Fruit fly (Drosophila melanogaster) whole organism, adult: ENCODE data around the gene Pvr.
A peak's percentile ranks its signal among the peaks of the same experiment; 100 is the strongest.

Experiments used
- CG11617 ChIP-seq: fragments of 200-800 bp; sonication (Bioruptor generic); optimal IDR thresholded peaks from 2 replicates; lab custom pipeline; 2017; ENCODE audit warnings: mild to moderate bottlenecking, missing biosample characterization, missing genetic modification reagents, missing genetic modification characterization
- CG12768 ChIP-seq: fragments of 200-800 bp; sonication (Bioruptor generic); optimal IDR thresholded peaks from 2 replicates; lab custom pipeline; 2017; ENCODE audit warnings: missing biosample characterization, missing genetic modification characterization, mild to moderate bottlenecking, moderate library complexity, missing genetic modification reagents
- CG14711 ChIP-seq: fragments of 200-800 bp; sonication (Bioruptor generic); optimal IDR thresholded peaks from 2 replicates; lab custom pipeline; 2018; ENCODE audit warnings: missing biosample characterization, mild to moderate bottlenecking, missing genetic modification characterization, moderate library complexity
- CG1620 ChIP-seq: fragments of 200-800 bp; sonication (Bioruptor generic); optimal IDR thresholded peaks from 2 replicates; lab custom pipeline; 2016; ENCODE audit warnings: missing biosample characterization, missing genetic modification characterization
- CG33017 ChIP-seq: fragments of 200-800 bp; sonication (Bioruptor generic); optimal IDR thresholded peaks from 2 replicates; lab custom pipeline; 2018; ENCODE audit warnings: missing biosample characterization, mild to moderate bottlenecking, missing genetic modification characterization, moderate library complexity
- CG5204 ChIP-seq: fragments of 200-800 bp; sonication (Bioruptor generic); optimal IDR thresholded peaks from 2 replicates; lab custom pipeline; 2016; ENCODE audit warnings: missing biosample characterization, missing genetic modification characterization
- CG7045 ChIP-seq: fragments of 200-800 bp; sonication (Bioruptor generic); optimal IDR thresholded peaks from 2 replicates; lab custom pipeline; 2017; ENCODE audit warnings: missing biosample characterization, mild to moderate bottlenecking, missing genetic modification characterization
- CG7101 ChIP-seq: fragments of 200-800 bp; sonication (Bioruptor generic); optimal IDR thresholded peaks from 2 replicates; lab custom pipeline; 2018; ENCODE audit warnings: missing biosample characterization, mild to moderate bottlenecking, missing genetic modification characterization, moderate library complexity
- Clk ChIP-seq: fragments of 200-800 bp; sonication (Bioruptor generic); optimal IDR thresholded peaks from 2 replicates; lab custom pipeline; 2017; ENCODE audit warnings: missing biosample characterization, missing genetic modification characterization
- Crg-1 ChIP-seq: fragments of 200-800 bp; sonication (Bioruptor generic); optimal IDR thresholded peaks from 2 replicates; lab custom pipeline; 2016; ENCODE audit warnings: missing biosample characterization, missing genetic modification characterization
- Hr96 ChIP-seq: fragments of 200-800 bp; sonication (Bioruptor generic); optimal IDR thresholded peaks from 2 replicates; lab custom pipeline; 2016; ENCODE audit warnings: missing biosample characterization, missing genetic modification characterization
- Mnt ChIP-seq: fragments of 200-800 bp; sonication (Bioruptor generic); optimal IDR thresholded peaks from 2 replicates; lab custom pipeline; 2016; ENCODE audit warnings: missing biosample characterization, mild to moderate bottlenecking, missing genetic modification characterization
- bab1 ChIP-seq: fragments of 200-800 bp; sonication (Bioruptor generic); optimal IDR thresholded peaks from 3 replicates; lab custom pipeline; 2019; ENCODE audit warnings: missing biosample characterization, mild to moderate bottlenecking, missing genetic modification characterization, moderate library complexity
- cic ChIP-seq: fragments of 200-800 bp; sonication (Bioruptor generic); optimal IDR thresholded peaks from 2 replicates; lab custom pipeline; 2017; ENCODE audit warnings: missing biosample characterization, mild to moderate bottlenecking, missing genetic modification characterization, moderate library complexity
- cnc ChIP-seq, 2 experiments: fragments of >200 bp; optimal IDR thresholded peaks; 2 replicates each; lab custom pipeline; 2017
- kay ChIP-seq: fragments of 200-800 bp; sonication (Bioruptor generic); peaks from one replicate; lab custom pipeline; 2016; ENCODE audit warnings: missing biosample characterization, missing genetic modification characterization, borderline replicate concordance
- ovo ChIP-seq: fragments of 200-800 bp; sonication (Bioruptor generic); optimal IDR thresholded peaks from 2 replicates; lab custom pipeline; 2016; ENCODE audit warnings: missing biosample characterization, missing genetic modification characterization
- pad ChIP-seq: fragments of 200-800 bp; sonication (Bioruptor generic); optimal IDR thresholded peaks from 3 replicates; lab custom pipeline; 2017; ENCODE audit warnings: missing biosample characterization, missing genetic modification characterization, mild to moderate bottlenecking, moderate library complexity, missing genetic modification reagents
- tj ChIP-seq: fragments of 200-800 bp; sonication (Bioruptor generic); optimal IDR thresholded peaks from 3 replicates; lab custom pipeline; 2017; ENCODE audit warnings: missing biosample characterization, mild to moderate bottlenecking, missing genetic modification characterization, moderate library complexity
- toe ChIP-seq: fragments of 200-800 bp; sonication (Bioruptor generic); optimal IDR thresholded peaks from 2 replicates; lab custom pipeline; 2016; ENCODE audit warnings: missing biosample characterization, missing genetic modification characterization

The Pvr gene

DNA sequence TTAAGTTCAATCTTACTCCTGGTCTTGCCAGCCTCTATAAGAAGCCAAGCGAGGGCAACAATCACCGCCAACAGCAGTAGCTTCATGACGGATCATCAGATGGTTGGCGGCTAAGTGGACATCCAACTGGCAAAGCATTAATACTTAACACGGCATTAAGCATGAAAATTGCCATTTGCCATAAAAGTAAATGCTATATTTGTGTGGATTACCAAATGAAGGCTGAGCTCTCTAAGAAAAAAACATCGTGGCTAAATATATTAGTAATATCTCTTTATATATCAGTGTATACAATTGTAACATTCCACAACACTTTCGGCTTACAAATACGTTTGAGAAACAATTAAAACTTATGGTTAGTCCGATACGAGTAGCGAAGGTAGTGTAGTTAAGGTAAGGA, 4.2 kb upstream of the Pvr start, which contains the start of gene CG43057:
Gene CG43057 (minus strand): TSS at position 101 of the 400 bp plus-strand sequence.
- TF ChIP-seq CG11617 (GFP tag; lab: Kevin White, UChicago), result no peak
- no peak for TF ChIP-seq Clk (GFP tag; lab: Kevin White, UChicago)
- TF ChIP-seq Crg-1, result no peak
- TF ChIP-seq CG7045 (GFP tag; lab: Kevin White, UChicago), result no peak
- no peak for TF ChIP-seq tj
- TF ChIP-seq ovo, result no peak
- TF ChIP-seq Mnt (GFP tag; lab: Kevin White, UChicago), result no peak
- no peak for TF ChIP-seq Hr96 (GFP tag; lab: Kevin White, UChicago)
- TF ChIP-seq CG12768 (GFP tag; lab: Kevin White, UChicago), result no peak
- TF ChIP-seq CG7101 (tag; lab: Kevin White, UChicago), result no peak
- no peak for TF ChIP-seq toe
- TF ChIP-seq pad, result no peak
- no peak for TF ChIP-seq CG5204 (GFP tag; lab: Kevin White, UChicago)
- TF ChIP-seq cic (GFP tag; lab: Kevin White, UChicago), result no peak
- TF ChIP-seq kay (GFP tag; lab: Kevin White, UChicago), result no peak
- no peak for TF ChIP-seq CG1620 (GFP tag; lab: Kevin White, UChicago)
- no peak for TF ChIP-seq bab1 (GFP tag; lab: Kevin White, UChicago)
- TF ChIP-seq CG33017 (tag; lab: Kevin White, UChicago), result no peak

DNA sequence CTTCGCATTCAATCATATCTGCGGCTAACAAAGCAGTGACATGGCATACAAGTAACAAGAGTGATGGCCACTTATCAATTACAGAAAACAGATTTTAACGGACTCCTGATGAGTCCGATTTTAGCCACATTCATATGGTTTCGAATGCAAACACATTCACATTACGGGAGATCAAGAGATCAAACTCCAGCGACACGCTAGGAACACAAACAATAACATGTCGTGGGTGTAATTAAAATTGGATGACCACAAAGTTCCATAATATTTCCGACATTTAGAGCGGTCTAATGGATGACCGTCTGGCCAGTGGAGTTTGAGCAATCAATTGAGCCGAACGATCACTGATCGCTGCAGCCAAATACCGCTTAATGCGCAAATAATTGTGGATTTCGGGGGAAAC, 2.5 kb upstream of the Pvr start, which contains the start of gene CG14277:
Gene CG14277 (plus strand): TSS at position 301 of the 400 bp plus-strand sequence.
- TF ChIP-seq CG12768 (GFP tag; lab: Kevin White, UChicago) (no peak), CG1620 (GFP tag; lab: Kevin White, UChicago) (no peak), pad (no peak), CG7045 (GFP tag; lab: Kevin White, UChicago) (no peak), ovo (no peak), Clk (GFP tag; lab: Kevin White, UChicago) (no peak), CG7101 (tag; lab: Kevin White, UChicago) (no peak), cic (GFP tag; lab: Kevin White, UChicago) (no peak), kay (GFP tag; lab: Kevin White, UChicago) (no peak), CG14711 (tag; lab: Kevin White, UChicago) (no peak), Crg-1 (no peak), CG33017 (tag; lab: Kevin White, UChicago) (no peak), Hr96 (GFP tag; lab: Kevin White, UChicago) (no peak)

DNA sequence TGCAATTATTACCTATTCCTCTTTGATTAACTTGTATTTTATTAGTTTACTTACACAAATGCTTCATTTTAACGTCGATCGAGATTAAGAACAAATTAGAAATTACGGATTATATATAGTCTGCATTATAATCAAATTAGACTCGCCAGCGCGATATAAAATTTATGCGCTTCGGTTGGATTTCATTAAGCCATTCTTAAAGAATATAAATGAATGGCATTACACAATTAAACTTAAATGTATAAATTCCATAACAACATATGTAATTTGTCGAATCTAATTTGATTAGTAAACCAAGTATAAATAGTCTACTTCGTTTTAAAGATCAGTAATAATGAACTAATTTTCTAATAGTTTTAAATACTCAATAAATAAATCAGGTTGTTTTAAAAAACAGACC, 2.0 kb upstream of the Pvr start, which contains the start of gene Spn28F:
Gene Spn28F (minus strand): TSS at position 101 of the 400 bp plus-strand sequence.
- TF ChIP-seq bab1 (GFP tag; lab: Kevin White, UChicago) (no peak), CG7045 (GFP tag; lab: Kevin White, UChicago) (no peak), CG33017 (tag; lab: Kevin White, UChicago) (no peak)

DNA sequence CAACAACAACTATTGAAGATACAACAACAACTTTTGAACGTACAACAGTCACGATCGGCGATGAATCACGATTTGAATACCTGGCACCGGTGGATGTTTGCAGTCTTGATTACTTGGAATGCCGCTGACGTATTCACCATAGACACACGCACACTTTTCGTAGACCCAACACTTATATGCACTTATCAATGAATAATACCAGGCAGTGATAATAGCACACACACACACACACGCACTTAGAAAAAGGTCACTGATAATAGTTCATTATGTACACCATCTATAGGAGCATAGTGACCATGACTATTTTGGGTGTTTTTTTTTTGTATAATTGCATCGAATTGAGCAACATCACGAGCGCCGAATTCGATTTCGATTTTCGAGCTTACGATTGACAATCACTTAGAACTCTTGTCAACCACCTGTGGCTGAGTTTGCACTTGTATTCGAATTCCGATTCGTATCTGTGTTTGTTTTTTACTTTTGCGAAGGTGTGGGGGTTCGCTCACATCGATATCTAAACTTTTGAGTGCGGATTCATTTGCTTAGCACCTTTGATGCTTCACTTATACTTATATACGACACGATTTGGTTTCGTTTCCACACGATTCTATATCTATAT, 537 bp downstream of the Pvr start:
- TF ChIP-seq pad (no peak), kay (GFP tag; lab: Kevin White, UChicago) (peak; percentile 88), CG12768 (GFP tag; lab: Kevin White, UChicago) (peak; percentile 57), cic (GFP tag; lab: Kevin White, UChicago) (peak; percentile 67)

DNA sequence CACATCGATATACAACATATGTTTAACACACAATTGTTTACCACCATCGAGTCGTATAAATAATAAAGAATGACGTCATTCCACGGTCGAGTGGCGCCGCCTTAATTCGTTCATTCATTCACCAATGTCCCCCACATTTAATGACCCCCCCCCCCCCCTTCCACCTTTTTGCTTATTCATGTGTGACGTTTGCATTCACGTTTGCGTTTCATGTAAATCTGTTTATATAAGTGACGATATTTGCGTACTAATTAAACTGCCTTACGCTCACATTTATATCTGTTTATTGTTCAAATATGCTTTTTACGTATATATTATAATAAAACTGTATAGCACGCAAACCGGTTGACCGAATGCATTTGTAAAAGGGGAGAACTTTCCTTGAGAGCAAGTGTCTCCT, 6.1 kb downstream of the Pvr start:
- no peak for TF ChIP-seq pad
- TF ChIP-seq CG1620 (GFP tag; lab: Kevin White, UChicago), result no peak
- TF ChIP-seq CG12768 (GFP tag; lab: Kevin White, UChicago), result peak; percentile 51
- peak; percentile 96 for TF ChIP-seq cic (GFP tag; lab: Kevin White, UChicago)
- TF ChIP-seq CG14711 (tag; lab: Kevin White, UChicago), result no peak
- peak; percentile 59 for TF ChIP-seq CG11617 (GFP tag; lab: Kevin White, UChicago)
- TF ChIP-seq Mnt (GFP tag; lab: Kevin White, UChicago), result peak; percentile 10
- TF ChIP-seq CG7101 (tag; lab: Kevin White, UChicago), result peak; percentile 59
- no peak for TF ChIP-seq toe
- peak; percentile 70 for TF ChIP-seq CG7045 (GFP tag; lab: Kevin White, UChicago)
- TF ChIP-seq ovo, result peak; percentile 53
- TF ChIP-seq tj, result peak; percentile 53
- TF ChIP-seq Hr96 (GFP tag; lab: Kevin White, UChicago), result no peak
- TF ChIP-seq Clk (GFP tag; lab: Kevin White, UChicago), result no peak
- no peak for TF ChIP-seq cnc (optimal IDR thresholded peaks at IDR 0.05; lab: Kevin White, UChicago)
- TF ChIP-seq bab1 (GFP tag; lab: Kevin White, UChicago), result no peak
- peak; percentile 90 for TF ChIP-seq kay (GFP tag; lab: Kevin White, UChicago)
- TF ChIP-seq CG33017 (tag; lab: Kevin White, UChicago), result peak; percentile 60
- no peak for TF ChIP-seq CG5204 (GFP tag; lab: Kevin White, UChicago)
- TF ChIP-seq Crg-1, result no peak

DNA sequence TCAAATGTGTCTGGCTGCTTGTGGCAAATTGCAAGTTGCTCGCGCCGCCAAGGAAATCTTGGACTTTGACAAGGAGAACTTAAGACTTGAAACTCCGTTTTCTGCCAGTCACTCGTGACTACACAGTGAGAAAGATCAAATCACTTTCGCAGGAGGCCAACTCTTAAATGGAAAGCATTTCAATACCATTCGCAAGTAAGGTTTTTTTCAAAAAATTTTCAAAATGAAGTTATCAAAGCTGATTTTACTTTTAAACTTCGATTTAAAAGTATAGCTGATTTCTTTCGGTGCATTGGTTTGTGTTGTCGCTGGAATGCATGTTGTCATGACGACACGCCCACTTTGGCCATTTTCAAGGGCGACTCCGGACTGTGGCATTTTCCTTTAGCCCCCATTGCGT, 7.3 kb downstream of the Pvr start:
- TF ChIP-seq CG7101 (tag; lab: Kevin White, UChicago), result no peak
- TF ChIP-seq ovo, result no peak
- no peak for TF ChIP-seq CG14711 (tag; lab: Kevin White, UChicago)
- TF ChIP-seq pad, result no peak
- no peak for TF ChIP-seq Hr96 (GFP tag; lab: Kevin White, UChicago)
- TF ChIP-seq cnc (optimal IDR thresholded peaks at IDR 0.05; lab: Kevin White, UChicago), result no peak
- no peak for TF ChIP-seq CG7045 (GFP tag; lab: Kevin White, UChicago)
- TF ChIP-seq CG11617 (GFP tag; lab: Kevin White, UChicago), result no peak
- TF ChIP-seq CG5204 (GFP tag; lab: Kevin White, UChicago), result no peak
- TF ChIP-seq tj, result no peak
- TF ChIP-seq kay (GFP tag; lab: Kevin White, UChicago), result no peak
- no peak for TF ChIP-seq CG1620 (GFP tag; lab: Kevin White, UChicago)
- no peak for TF ChIP-seq Crg-1
- TF ChIP-seq Mnt (GFP tag; lab: Kevin White, UChicago), result no peak
- TF ChIP-seq cic (GFP tag; lab: Kevin White, UChicago), result no peak
- TF ChIP-seq bab1 (GFP tag; lab: Kevin White, UChicago), result no peak
- TF ChIP-seq CG33017 (tag; lab: Kevin White, UChicago), result no peak
